Fruit fly (Drosophila melanogaster): ENCODE measurements around the gene SNRPG.

The SNRPG gene

DNA sequence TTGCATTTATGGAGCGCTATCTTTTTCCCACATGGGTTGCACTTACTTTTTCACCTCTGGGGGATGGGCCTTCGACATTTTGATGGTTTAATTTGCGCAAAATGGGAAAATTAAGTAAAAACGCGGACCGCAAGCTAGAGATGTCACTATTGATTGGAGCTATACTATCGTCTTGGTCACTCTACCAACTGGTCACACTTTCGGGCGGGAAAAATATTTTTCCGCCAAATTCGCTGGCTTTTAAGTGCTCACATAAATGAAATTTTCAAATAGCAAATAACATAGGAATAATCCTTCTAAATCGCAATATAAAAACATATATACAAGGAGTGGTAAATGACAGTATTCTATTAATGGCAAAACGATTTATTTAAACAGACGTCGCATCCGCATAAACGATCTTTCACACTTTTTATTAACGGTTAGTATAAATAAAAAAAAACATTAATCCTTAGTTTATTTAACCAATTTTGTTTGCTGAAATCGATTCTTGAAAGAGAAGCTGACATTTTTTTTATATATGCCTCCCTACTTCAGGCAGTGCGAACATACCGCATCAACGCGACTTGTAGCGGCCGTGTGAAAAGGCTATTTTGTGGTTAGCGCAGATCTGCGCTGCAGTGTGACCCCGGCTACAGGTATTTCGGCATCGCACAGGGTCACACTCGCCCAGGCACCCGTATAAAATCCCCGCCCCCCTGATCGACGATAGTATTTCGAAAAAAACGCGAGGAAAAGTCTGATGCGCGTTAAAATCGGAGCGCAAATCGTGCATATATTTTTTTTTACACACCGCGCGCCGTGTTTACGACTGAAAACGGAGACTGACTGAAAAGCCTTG lies at the start of gene SNRPG, which contains the start of gene mthl1:
Gene SNRPG (minus strand): TSS at position 160 of the 841 bp plus-strand sequence.
Gene mthl1 (plus strand): TSS at position 709 of the 841 bp plus-strand sequence.
- no peak for TF ChIP-seq CTCF (optimal IDR thresholded peaks at IDR 0.05)
- TF ChIP-seq CG8478 (optimal IDR thresholded peaks at IDR 0.05), result no peak

DNA sequence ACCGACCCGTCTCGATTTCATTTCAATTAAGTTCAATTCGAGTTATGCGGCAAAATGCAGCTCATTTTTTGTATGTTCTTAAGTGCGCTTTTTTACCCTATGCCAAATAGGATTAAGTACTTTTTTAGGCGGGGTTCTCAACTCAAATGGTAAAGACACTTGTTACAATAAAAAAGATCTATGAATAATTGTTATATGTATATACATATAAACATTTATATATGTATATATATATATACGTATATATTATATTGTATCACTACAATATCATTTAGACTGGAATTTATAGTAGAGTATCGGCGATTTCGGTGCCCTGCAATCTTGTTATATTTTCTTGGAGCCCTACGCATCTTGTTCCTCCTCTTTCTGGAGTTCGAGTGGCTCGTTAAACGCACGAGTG lies 49.7 kb upstream of the SNRPG start:
- TF ChIP-seq CTCF (optimal IDR thresholded peaks at IDR 0.05), result no peak
- TF ChIP-seq CG8478 (optimal IDR thresholded peaks at IDR 0.05), result no peak

DNA sequence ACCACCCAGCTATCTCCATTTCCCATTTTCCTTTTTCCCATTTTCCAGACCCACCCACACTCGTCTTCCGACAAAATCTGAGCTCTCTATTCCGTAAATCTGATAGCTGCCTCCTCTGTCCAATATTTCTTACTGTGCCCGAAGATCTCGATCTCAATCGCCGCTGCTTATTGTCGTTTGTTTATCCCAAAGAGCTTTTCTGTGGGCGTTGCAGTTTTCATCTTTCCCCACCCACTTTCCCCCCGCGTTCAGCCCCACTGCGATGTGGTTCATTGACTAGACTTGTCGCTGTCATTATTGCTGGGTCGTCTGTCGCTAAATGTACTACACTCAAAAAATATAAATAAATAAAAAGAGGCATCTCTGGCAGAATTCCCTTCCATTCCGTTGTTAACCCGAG lies 49.1 kb upstream of the SNRPG start:
- TF ChIP-seq CTCF (optimal IDR thresholded peaks at IDR 0.05) (no peak), CG8478 (optimal IDR thresholded peaks at IDR 0.05) (no peak)

DNA sequence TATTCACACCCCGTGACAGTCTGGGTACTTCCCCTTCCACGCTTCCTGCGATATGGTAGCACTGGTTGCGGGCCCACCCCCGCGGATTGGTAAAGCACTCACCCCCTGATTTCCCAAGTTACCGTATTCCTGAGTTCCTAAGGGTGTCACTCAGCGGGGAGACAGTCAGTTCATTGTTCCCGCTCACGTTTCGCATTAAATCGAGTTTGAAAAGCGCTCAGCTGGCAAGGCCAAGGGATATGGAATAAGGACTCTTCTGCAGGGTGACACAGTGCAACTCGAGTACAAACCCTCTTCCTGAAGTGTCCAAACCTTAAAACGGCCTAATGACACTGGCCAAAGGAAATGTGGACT lies 47.9 kb upstream of the SNRPG start:
- TF ChIP-seq CTCF (optimal IDR thresholded peaks at IDR 0.05), result no peak
- TF ChIP-seq CG8478 (optimal IDR thresholded peaks at IDR 0.05), result no peak

DNA sequence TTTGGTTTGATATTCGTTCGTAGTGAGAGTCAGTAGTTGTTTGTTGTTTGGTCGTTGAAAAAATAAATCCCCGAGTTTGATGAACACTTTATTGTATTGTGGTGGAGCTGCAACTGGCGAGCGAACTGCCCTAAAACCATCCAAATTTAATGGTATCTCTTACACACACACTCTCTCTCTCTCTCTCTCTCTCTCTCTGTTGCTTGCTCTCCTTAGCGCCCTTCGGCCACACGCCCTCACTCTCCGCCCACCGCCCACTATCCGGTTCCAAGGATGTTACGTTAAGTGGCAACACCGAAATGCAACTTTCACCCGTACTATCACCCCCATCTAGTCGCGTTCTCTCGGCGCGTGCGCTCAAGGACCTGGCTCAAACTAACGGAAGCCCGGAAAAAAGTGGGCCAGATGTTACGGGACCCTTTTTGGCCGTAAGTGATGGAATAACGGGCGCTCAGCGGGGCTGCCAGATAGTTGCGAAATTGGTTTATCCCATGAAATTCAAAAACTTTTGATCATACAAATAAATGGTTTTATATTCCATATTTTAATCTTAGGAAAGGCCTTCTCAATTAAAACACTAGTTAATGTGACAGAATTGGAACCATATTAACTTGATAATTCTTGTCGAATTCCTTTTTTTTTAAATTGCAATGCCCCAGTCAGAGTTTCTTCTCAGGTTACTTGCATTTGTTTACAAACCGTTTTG lies 47.3 kb upstream of the SNRPG start:
- TF ChIP-seq CG8478 (optimal IDR thresholded peaks at IDR 0.05) (no peak), CTCF (optimal IDR thresholded peaks at IDR 0.05) (no peak)

DNA sequence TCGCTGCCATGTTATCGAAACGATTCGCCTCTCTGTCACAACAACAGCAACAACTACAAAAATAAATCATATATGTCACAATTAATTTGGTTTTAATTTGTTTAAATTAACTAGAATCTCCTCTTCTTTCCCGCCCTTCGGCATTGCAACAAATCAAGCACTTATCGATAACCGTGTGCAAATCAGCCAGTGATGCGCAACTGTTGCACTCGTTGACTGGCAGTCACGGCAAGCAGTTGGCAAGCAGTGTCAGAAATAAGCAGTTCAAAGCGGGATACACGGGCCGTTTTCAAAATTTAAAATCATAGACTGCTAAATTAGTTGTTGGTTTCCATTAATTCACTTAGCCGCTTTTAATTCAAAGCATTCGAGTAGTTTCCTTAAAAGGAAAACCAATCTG lies 43.5 kb upstream of the SNRPG start, which contains the start of gene Axs:
Gene Axs (minus strand): TSS at position 131 of the 400 bp plus-strand sequence.
- TF ChIP-seq CTCF (optimal IDR thresholded peaks at IDR 0.05), result peak; percentile 31 to 49
- no peak for TF ChIP-seq CG8478 (optimal IDR thresholded peaks at IDR 0.05)

DNA sequence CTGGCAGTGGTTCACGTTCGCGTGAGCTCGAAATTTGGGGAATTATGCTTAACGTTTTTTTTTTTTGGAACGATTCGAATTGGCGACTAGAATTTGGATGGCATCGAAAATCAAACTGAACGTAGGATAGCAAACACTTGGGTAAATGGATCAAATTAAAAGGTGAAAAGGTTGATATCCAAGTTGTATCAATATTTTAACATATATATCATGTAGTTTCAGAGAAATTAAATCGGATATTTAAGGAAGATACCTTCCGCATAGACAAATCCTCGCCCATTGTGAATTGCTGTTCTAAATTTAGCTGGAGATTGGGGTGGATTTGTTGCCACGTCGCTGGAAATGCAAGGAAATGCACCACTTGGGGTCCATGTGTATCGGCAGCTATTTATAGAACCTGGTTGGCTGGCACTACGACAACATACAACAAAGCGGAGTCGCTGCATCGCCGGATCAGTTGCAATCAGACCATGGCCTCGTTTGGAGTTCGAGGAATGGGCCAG lies 38.7 kb upstream of the SNRPG start, which contains the start of the genes CG13010 and sing:
Gene CG13010 (minus strand): TSS at position 101 of the 503 bp plus-strand sequence.
Gene sing (plus strand): TSS at position 453 of the 503 bp plus-strand sequence.
- TF ChIP-seq CG8478 (optimal IDR thresholded peaks at IDR 0.05), result no peak
- TF ChIP-seq CTCF (optimal IDR thresholded peaks at IDR 0.05), result no peak

DNA sequence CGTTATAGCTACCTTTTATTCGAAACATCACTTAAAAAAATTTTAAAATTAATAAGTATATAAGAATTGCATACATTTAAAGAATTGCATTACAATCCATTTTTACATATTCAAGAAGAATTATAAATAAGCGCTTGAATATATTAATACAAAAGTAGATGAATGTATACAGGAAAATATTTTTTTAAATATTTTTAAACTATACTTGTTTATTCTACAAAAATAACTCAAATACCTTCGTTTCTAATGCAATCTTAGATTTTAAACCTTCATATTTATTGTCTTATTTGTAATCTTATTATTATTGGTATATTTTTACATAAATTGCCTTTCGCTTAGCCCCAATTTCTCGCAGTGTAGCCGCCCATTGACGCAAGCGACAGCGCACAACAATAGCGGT lies 36.9 kb upstream of the SNRPG start:
- TF ChIP-seq CG8478 (optimal IDR thresholded peaks at IDR 0.05), result no peak
- TF ChIP-seq CTCF (optimal IDR thresholded peaks at IDR 0.05), result no peak

DNA sequence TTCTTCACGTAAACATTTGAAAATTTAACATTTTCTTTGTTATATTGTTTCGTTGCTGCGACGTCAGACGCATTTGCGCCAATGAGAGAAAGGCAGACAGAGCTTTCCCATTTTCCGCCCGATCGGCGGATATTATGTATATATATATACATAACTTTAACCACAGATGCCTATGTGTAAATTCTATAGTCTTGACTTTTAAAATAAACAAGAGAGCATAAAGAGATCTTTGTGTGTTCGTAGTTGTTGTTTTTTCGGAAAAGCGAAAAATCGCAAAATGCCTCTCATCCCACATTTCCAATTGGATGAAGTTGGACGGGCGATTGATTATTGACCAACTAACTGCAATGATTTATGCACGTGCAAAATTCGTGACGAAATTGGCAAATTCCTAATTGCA lies 36.4 kb upstream of the SNRPG start, which contains the start of gene CG13012:
Gene CG13012 (minus strand): TSS at position 101 of the 400 bp plus-strand sequence.
- TF ChIP-seq CG8478 (optimal IDR thresholded peaks at IDR 0.05), result no peak
- no peak for TF ChIP-seq CTCF (optimal IDR thresholded peaks at IDR 0.05)

DNA sequence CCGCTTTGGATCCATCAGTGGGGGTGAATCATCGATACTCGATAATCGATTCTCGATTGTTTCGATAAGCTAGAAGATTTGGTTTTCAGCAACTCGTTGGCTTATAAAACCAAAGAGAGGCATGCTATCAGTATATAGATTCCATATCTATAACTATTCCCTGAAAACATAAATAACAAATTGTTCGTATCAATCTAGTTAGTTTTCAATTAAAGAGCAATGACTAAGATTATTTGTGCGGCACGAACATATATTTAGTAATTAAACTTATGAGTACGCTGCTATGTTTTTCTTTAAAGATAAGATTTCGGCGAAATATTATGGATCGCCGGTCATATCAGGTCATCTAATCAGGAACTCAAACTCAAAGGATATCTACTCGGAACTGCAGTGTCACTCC lies 34.3 kb upstream of the SNRPG start:
- no peak for TF ChIP-seq CTCF (optimal IDR thresholded peaks at IDR 0.05)
- TF ChIP-seq CG8478 (optimal IDR thresholded peaks at IDR 0.05), result no peak

DNA sequence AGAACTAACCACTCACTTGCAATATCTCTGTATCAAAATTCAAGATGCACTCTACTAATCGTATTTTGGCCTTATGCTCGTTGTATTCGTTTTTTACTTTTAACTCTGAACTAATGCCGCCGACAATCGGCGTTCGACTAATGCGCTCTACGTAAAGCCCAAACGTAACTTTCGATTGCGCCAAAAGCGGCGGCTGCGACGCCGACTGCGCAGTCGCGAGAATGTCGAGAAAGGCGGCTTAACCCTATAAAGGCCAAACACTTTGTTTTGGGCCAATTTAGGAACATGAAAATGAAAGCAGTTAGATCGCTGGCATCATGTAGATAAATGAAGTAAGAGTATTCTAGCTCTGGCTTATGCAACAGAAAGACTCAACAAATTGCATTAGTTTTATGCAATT lies 32.7 kb upstream of the SNRPG start:
- TF ChIP-seq CG8478 (optimal IDR thresholded peaks at IDR 0.05) (no peak), CTCF (optimal IDR thresholded peaks at IDR 0.05) (no peak)

DNA sequence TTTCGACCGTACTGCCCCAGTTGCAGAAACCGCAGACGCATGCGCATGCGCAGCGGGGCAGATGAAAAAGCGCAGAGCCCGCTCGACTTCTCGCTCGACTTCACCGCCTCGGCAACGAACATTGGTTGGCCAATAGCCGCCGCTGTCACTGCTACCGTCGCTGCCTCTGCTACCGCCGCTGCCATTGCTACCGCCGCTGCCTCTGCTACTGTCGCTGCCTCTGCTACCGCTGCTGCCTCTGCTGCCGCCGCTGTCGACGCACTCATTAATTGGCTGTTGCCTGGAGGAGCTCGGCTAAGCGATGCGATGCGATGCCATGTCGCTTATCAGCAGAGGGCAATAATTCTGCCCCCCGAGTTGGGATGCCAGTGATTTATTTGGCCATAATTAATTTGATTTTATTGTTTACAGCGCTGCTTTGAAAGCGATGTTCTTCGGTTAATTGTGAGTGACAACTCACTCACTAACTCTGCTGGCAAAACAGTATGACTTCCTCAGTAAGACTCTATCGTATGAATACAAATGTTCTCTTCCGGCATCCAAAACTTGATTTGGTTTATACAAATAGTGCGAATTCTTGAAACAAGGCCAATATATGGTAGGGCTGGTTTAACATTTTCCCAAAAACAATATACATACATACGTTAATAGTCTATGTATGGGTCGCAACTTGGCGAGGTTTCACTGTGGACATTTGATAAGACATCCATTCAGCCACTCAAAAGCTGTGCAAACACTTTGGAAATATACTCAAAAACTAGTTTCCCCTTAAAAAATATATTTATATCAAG lies 30.7 kb upstream of the SNRPG start:
- TF ChIP-seq CTCF (optimal IDR thresholded peaks at IDR 0.05) (no peak), CG8478 (optimal IDR thresholded peaks at IDR 0.05) (no peak)

DNA sequence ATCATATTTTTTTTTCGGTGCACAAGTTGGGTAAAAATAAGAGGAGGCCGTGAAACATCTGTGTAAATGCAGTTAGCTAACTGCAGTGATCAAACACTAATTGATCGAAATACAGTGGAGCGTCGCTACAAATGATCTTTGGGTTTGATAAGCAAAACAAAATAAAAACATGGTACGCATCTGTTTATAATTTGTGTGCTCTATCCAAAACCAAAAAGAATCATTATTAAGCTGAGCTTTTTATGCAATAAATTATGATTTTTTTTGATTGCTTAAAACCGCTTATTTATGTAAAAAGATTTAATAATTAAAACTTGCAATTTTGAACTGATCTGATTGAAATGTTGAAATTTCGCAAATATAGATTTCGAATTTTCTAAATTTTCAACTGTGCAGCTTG lies 30.0 kb upstream of the SNRPG start:
- TF ChIP-seq CG8478 (optimal IDR thresholded peaks at IDR 0.05) (no peak), CTCF (optimal IDR thresholded peaks at IDR 0.05) (no peak)

DNA sequence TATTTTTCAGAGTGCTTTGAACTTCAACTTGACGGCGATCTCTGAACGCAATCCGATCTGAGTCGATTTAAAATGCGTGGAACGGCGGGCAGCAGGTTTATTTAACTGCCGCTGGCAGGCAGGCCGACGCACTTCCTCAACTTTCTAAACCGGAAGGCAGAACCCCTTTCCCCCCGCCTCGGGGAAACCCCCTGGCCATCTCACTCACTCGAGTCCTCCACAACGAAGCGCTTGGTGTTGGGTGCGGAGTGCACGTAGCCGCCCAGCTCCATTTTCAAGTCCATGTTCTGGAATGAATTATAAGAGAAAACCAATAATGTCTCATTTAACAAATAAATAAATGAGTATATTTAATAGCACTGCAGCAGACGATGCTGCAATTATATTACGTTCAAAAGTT lies 29.6 kb upstream of the SNRPG start:
- no peak for TF ChIP-seq CG8478 (optimal IDR thresholded peaks at IDR 0.05)
- no peak for TF ChIP-seq CTCF (optimal IDR thresholded peaks at IDR 0.05)
